Worm (Caenorhabditis elegans): ENCODE data around the gene fbxa-51.

fbxa-51 gene

DNA sequence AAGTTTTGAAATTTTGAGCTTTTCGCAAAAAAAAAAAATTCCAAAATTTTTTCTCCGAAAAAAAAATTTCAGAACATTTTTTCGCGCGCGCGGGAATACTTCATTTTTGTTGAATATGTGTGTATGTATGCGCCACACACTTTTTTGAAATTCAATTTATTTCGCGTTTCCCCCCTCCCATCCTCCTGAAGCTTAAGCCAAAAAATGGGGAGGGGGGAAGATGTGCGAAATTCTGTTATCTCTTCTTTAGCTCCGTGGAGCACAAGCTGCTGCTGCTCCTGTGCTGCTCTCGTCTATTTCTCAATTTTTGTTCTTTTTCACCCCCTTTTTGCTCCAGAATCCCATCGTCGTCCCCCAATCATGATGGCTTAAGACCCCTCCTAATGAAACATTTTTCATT, 27.5 kb downstream of the fbxa-51 start:
- no peak for TF ChIP-seq nhr-90 (tag; optimal IDR thresholded peaks at IDR 0.05; ENCODE audit: poor library complexity)
- TF ChIP-seq fkh-10 (GFP tag; optimal IDR thresholded peaks at IDR 0.05): peak; percentile 68
- TF ChIP-seq ces-1 (GFP tag; optimal IDR thresholded peaks at IDR 0.05): peak; percentile 79
- TF ChIP-seq pax-3 (tag; optimal IDR thresholded peaks at IDR 0.05): no peak
- TF ChIP-seq dpl-1 (GFP tag; optimal IDR thresholded peaks at IDR 0.05): peak in 1 of 3 experiments; percentile 5
- peak; percentile 72 for TF ChIP-seq lin-14 (GFP tag; optimal IDR thresholded peaks at IDR 0.05)

- TF ChIP-seq nhr-84 (tag; optimal IDR thresholded peaks at IDR 0.05) (no peak), nhr-11 (tag; optimal IDR thresholded peaks at IDR 0.05) (no peak), elt-2 (tag; optimal IDR thresholded peaks at IDR 0.05) (no peak), ceh-82 (tag; optimal IDR thresholded peaks at IDR 0.05) (no peak), fkh-4 (tag; optimal IDR thresholded peaks at IDR 0.05; ENCODE audit: borderline replicate concordance) (no peak), F16B12.6 (tag; optimal IDR thresholded peaks at IDR 0.05) (no peak), irx-1 (tag; optimal IDR thresholded peaks at IDR 0.05) (no peak), nhr-20 (tag; optimal IDR thresholded peaks at IDR 0.05) (no peak), egl-27 (tag; optimal IDR thresholded peaks at IDR 0.05) (no peak), efl-3 (GFP tag; optimal IDR thresholded peaks at IDR 0.05) (no peak), swsn-7 (tag; optimal IDR thresholded peaks at IDR 0.05) (no peak), efl-1 (optimal IDR thresholded peaks at IDR 0.05) (no peak), efl-1 (GFP tag; optimal IDR thresholded peaks at IDR 0.05 in 1 of 2) (no peak), nhr-77 (tag; optimal IDR thresholded peaks at IDR 0.05) (no peak)
Measured at ce11 chrIII:991581-991980, 29.5 kb downstream of the fbxa-51 start, which contains the start of gene trp-2. trp-2 (plus strand) TSS chrIII:991881.

- no peak for TF ChIP-seq nhr-20 (tag; optimal IDR thresholded peaks at IDR 0.05)
- no peak for TF ChIP-seq mep-1 (tag; optimal IDR thresholded peaks at IDR 0.05)
- TF ChIP-seq sup-37 (GFP tag; optimal IDR thresholded peaks at IDR 0.05): no peak
- no peak for TF ChIP-seq sptf-1 (tag; optimal IDR thresholded peaks at IDR 0.05)
- no peak for TF ChIP-seq xbp-1 (tag; optimal IDR thresholded peaks at IDR 0.05)
- no peak for TF ChIP-seq lin-14 (GFP tag; optimal IDR thresholded peaks at IDR 0.05)
- no peak for TF ChIP-seq nhr-28 (tag; optimal IDR thresholded peaks at IDR 0.05)
- no peak for TF ChIP-seq rnt-1 (tag; optimal IDR thresholded peaks at IDR 0.05)
- TF ChIP-seq mab-9 (GFP tag; IDR thresholded peaks at IDR 0.05): no peak
- no peak for TF ChIP-seq nhr-77 (tag; optimal IDR thresholded peaks at IDR 0.05)
Measured at ce11 chrIII:996564-996963, 34.5 kb downstream of the fbxa-51 start.

DNA sequence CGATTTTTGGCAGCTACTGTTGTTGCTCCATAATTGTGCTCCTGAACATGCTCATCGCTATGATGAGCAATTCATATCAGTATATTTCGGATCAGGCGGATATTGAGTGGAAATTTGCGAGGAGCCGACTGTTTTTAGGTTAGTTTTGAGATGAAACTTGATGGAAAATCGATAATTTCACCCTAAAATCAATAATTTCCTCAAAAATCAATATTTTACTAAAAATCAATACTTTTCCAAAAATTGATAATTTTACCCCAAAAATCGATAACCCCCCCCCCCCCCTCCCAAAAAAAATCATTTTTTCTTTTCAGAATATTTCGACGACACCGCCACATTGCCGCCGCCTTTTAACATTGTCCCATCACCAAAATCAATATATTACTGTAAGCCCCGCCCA, 36.8 kb downstream of the fbxa-51 start:
- TF ChIP-seq blmp-1 (tag; optimal IDR thresholded peaks at IDR 0.05): no peak
- no peak for TF ChIP-seq sup-37 (GFP tag; optimal IDR thresholded peaks at IDR 0.05)
- TF ChIP-seq tbx-2 (tag; optimal IDR thresholded peaks at IDR 0.05): no peak
- no peak for TF ChIP-seq ets-5 (GFP tag; IDR thresholded peaks at IDR 0.05)
- no peak for TF ChIP-seq nhr-76 (tag; optimal IDR thresholded peaks at IDR 0.05)
- TF ChIP-seq egl-27 (tag; optimal IDR thresholded peaks at IDR 0.05): no peak
- no peak for TF ChIP-seq ama-1 (optimal IDR thresholded peaks at IDR 0.05)
- TF ChIP-seq fkh-8 (tag; optimal IDR thresholded peaks at IDR 0.05): no peak
- no peak for TF ChIP-seq nhr-12 (tag; optimal IDR thresholded peaks at IDR 0.05)
- no peak for TF ChIP-seq dpl-1 (GFP tag; optimal IDR thresholded peaks at IDR 0.05)
- no peak for TF ChIP-seq C34B4.2 (tag; optimal IDR thresholded peaks at IDR 0.05)
- no peak for TF ChIP-seq unc-98 (GFP tag; IDR thresholded peaks at IDR 0.05)
- no peak for TF ChIP-seq unc-30 (tag; optimal IDR thresholded peaks at IDR 0.05)
- no peak for TF ChIP-seq snu-23 (GFP tag; optimal IDR thresholded peaks at IDR 0.05)
- TF ChIP-seq hlh-4 (tag; optimal IDR thresholded peaks at IDR 0.05): no peak
- TF ChIP-seq grh-1 (GFP tag; IDR thresholded peaks at IDR 0.05): no peak
- TF ChIP-seq nhr-11 (tag; optimal IDR thresholded peaks at IDR 0.05): no peak
